Fruit fly (Drosophila melanogaster) whole organism, prepupa: ENCODE measurements around the gene eIF3d1.

Experiments
- Blimp-1 ChIP-seq: fragments of 200-800 bp; sonication (Bioruptor generic); optimal IDR thresholded peaks from 3 replicates; lab custom pipeline; 2017; ENCODE audit warnings: missing biosample characterization, missing genetic modification characterization, mild to moderate bottlenecking, moderate library complexity, missing genetic modification reagents
- CG10631 ChIP-seq: fragments of 200-800 bp; sonication (Bioruptor generic); optimal IDR thresholded peaks from 2 replicates; lab custom pipeline; 2016; ENCODE audit warnings: missing biosample characterization, missing genetic modification characterization
- CG10669 ChIP-seq: fragments of 200-800 bp; sonication (Bioruptor generic); optimal IDR thresholded peaks from 3 replicates; lab custom pipeline; 2018; ENCODE audit warnings: missing biosample characterization, mild to moderate bottlenecking, missing genetic modification characterization, moderate library complexity
- CG11762 ChIP-seq: fragments of 200-800 bp; sonication (Bioruptor generic); optimal IDR thresholded peaks from 3 replicates; lab custom pipeline; 2016; ENCODE audit warnings: missing biosample characterization, missing genetic modification characterization; ENCODE audit not compliant: insufficient read depth
- CG15336 ChIP-seq: fragments of 200-800 bp; sonication (Bioruptor generic); IDR thresholded peaks from 2 replicates; pipeline ENCODE4 v1.3.6; 2022; ENCODE audit warnings: missing biosample characterization, missing genetic modification characterization
- CG3032 ChIP-seq: fragments of 200-800 bp; optimal IDR thresholded peaks from 2 replicates; lab custom pipeline; 2019; ENCODE audit warnings: missing biosample characterization, mild to moderate bottlenecking, missing genetic modification characterization, moderate library complexity
- CG32006 ChIP-seq: fragments of 200-800 bp; sonication (Bioruptor generic); optimal IDR thresholded peaks from 3 replicates; lab custom pipeline; 2017; ENCODE audit warnings: missing biosample characterization, mild to moderate bottlenecking, missing genetic modification characterization
- CG3919 ChIP-seq: fragments of 200-800 bp; sonication (Bioruptor generic); optimal IDR thresholded peaks from 3 replicates; lab custom pipeline; 2016; ENCODE audit warnings: missing biosample characterization, missing genetic modification characterization
- CG4318 ChIP-seq: fragments of 200-800 bp; sonication (Bioruptor generic); optimal IDR thresholded peaks from 3 replicates; lab custom pipeline; 2017; ENCODE audit warnings: missing biosample characterization, mild to moderate bottlenecking, missing genetic modification characterization
- CG6163 ChIP-seq: fragments of 200-800 bp; sonication (Bioruptor generic); IDR thresholded peaks from 3 replicates; pipeline ENCODE4 v1.3.6; 2022; ENCODE audit warnings: missing biosample characterization, missing genetic modification characterization
- CG6792 ChIP-seq: fragments of 200-800 bp; sonication (Bioruptor generic); optimal IDR thresholded peaks from 3 replicates; lab custom pipeline; 2016; ENCODE audit warnings: missing biosample characterization, missing genetic modification characterization
- CG6808 ChIP-seq: fragments of 200-800 bp; sonication (Bioruptor generic); optimal IDR thresholded peaks from 3 replicates; lab custom pipeline; 2017; ENCODE audit warnings: missing biosample characterization, missing genetic modification characterization, mild to moderate bottlenecking, moderate library complexity, missing genetic modification reagents
- CG7368 ChIP-seq: fragments of 200-800 bp; sonication (Bioruptor generic); optimal IDR thresholded peaks from 3 replicates; lab custom pipeline; 2016; ENCODE audit warnings: missing biosample characterization, missing genetic modification characterization
- CG8632 ChIP-seq: fragments of 200-800 bp; sonication (Bioruptor generic); optimal IDR thresholded peaks from 3 replicates; lab custom pipeline; 2016; ENCODE audit warnings: missing biosample characterization, missing genetic modification characterization
- CG9139 ChIP-seq: fragments of 200-800 bp; sonication (Bioruptor generic); optimal IDR thresholded peaks from 3 replicates; lab custom pipeline; 2017; ENCODE audit warnings: missing biosample characterization, mild to moderate bottlenecking, missing genetic modification characterization
- Eip78C ChIP-seq: fragments of 200-800 bp; sonication (Bioruptor generic); peaks from one replicate; lab custom pipeline; 2016; ENCODE audit warnings: missing biosample characterization, missing genetic modification characterization
- Eip93F ChIP-seq: fragments of 200-800 bp; sonication (Bioruptor generic); optimal IDR thresholded peaks from 2 replicates; lab custom pipeline; 2016; ENCODE audit warnings: missing biosample characterization, mild to moderate bottlenecking, missing genetic modification characterization
- Gug ChIP-seq: fragments of 200-800 bp; sonication (Bioruptor generic); IDR thresholded peaks from 2 replicates; pipeline ENCODE4 v1.3.6; 2022; ENCODE audit warnings: missing biosample characterization, missing genetic modification characterization
- Hr38 ChIP-seq: sonication (Bioruptor generic); optimal IDR thresholded peaks from 2 replicates; lab custom pipeline; 2016; ENCODE audit warnings: missing biosample characterization, missing genetic modification characterization
- Hr4 ChIP-seq: fragments of 200-800 bp; sonication (Bioruptor generic); optimal IDR thresholded peaks from 3 replicates; lab custom pipeline; 2016; ENCODE audit warnings: missing biosample characterization, missing genetic modification characterization
- Lpt ChIP-seq: fragments of 200-800 bp; sonication (Bioruptor generic); optimal IDR thresholded peaks from 3 replicates; lab custom pipeline; 2016; ENCODE audit warnings: missing biosample characterization, missing genetic modification characterization
- Sox102F ChIP-seq: fragments of 200-800 bp; sonication (Bioruptor generic); optimal IDR thresholded peaks from 2 replicates; lab custom pipeline; 2016; ENCODE audit warnings: missing biosample characterization, mild to moderate bottlenecking, missing genetic modification characterization
- achi ChIP-seq: fragments of 200-800 bp; sonication (Bioruptor generic); optimal IDR thresholded peaks from 3 replicates; lab custom pipeline; 2016; ENCODE audit warnings: missing biosample characterization, missing genetic modification characterization
- acj6 ChIP-seq: fragments of 200-800 bp; sonication (Bioruptor generic); optimal IDR thresholded peaks from 3 replicates; lab custom pipeline; 2016; ENCODE audit warnings: missing biosample characterization, missing genetic modification characterization
- dac ChIP-seq: fragments of 200-800 bp; sonication (Bioruptor generic); optimal IDR thresholded peaks from 2 replicates; lab custom pipeline; 2017; ENCODE audit warnings: missing biosample characterization, mild to moderate bottlenecking, missing genetic modification characterization
- dsx ChIP-seq: fragments of 200-800 bp; optimal IDR thresholded peaks from 3 replicates; lab custom pipeline; 2019; ENCODE audit warnings: missing biosample characterization, mild to moderate bottlenecking, missing genetic modification characterization, moderate library complexity; ENCODE audit not compliant: poor library complexity, severe bottlenecking
- eg ChIP-seq: fragments of 200-800 bp; sonication (Bioruptor generic); IDR thresholded peaks from 3 replicates; pipeline ENCODE4 v1.3.6; 2022; ENCODE audit warnings: missing biosample characterization, missing genetic modification characterization
- esn ChIP-seq: fragments of 200-800 bp; sonication (Bioruptor generic); optimal IDR thresholded peaks from 2 replicates; lab custom pipeline; 2016; ENCODE audit warnings: missing biosample characterization, mild to moderate bottlenecking, missing genetic modification characterization, moderate library complexity
- fd85E ChIP-seq: fragments of 200-800 bp; sonication (Bioruptor generic); optimal IDR thresholded peaks from 3 replicates; lab custom pipeline; 2016; ENCODE audit warnings: missing biosample characterization, missing genetic modification characterization
- net ChIP-seq: fragments of 200-800 bp; sonication (Bioruptor generic); optimal IDR thresholded peaks from 3 replicates; lab custom pipeline; 2016; ENCODE audit warnings: missing biosample characterization, missing genetic modification characterization
- pdm3 ChIP-seq: fragments of 200-800 bp; sonication (Bioruptor generic); optimal IDR thresholded peaks from 3 replicates; lab custom pipeline; 2016; ENCODE audit warnings: missing biosample characterization, missing genetic modification characterization
- spab ChIP-seq: fragments of 200-800 bp; sonication (Bioruptor generic); optimal IDR thresholded peaks from 2 replicates; lab custom pipeline; 2017; ENCODE audit warnings: missing biosample characterization, mild to moderate bottlenecking, missing genetic modification characterization, missing genetic modification reagents
- svp ChIP-seq: fragments of 200-800 bp; sonication (Bioruptor generic); peaks from one replicate; lab custom pipeline; 2016; ENCODE audit warnings: missing biosample characterization, missing genetic modification characterization
- topi ChIP-seq: fragments of 200-800 bp; sonication (Bioruptor generic); optimal IDR thresholded peaks from 3 replicates; lab custom pipeline; 2016; ENCODE audit warnings: missing biosample characterization, missing genetic modification characterization
- vri ChIP-seq: fragments of 200-800 bp; sonication (Bioruptor generic); optimal IDR thresholded peaks from 3 replicates; lab custom pipeline; 2016; ENCODE audit warnings: missing biosample characterization, mild to moderate bottlenecking, missing genetic modification characterization

eIF3d1 gene

DNA sequence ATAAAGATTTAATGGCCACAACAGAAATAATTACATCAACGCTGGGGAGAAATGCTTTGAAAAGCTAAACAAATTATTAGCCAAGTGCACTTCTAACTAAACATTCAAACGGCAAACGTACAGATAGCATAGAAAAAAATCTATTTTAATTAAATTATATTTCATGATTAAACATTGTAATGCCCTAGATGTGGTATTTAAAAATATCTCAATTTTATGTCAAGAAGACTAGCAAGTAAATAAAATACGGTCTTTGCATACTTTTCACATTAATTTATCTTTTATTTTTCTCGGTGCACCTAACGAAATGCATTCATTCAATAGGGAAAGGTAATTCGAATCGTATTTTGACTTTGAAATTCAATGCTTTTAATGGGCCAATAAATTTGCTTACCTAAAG, 20.2 kb upstream of the eIF3d1 start:
- TF ChIP-seq CG32006 (peak; percentile 13), CG7368 (GFP tag; lab: Kevin White, UChicago) (no peak), CG15336 (GFP tag; lab: Robert Waterston, UW) (0 out of 2 replicates have a peak, but pooled peaks have one; percentile 12)

DNA sequence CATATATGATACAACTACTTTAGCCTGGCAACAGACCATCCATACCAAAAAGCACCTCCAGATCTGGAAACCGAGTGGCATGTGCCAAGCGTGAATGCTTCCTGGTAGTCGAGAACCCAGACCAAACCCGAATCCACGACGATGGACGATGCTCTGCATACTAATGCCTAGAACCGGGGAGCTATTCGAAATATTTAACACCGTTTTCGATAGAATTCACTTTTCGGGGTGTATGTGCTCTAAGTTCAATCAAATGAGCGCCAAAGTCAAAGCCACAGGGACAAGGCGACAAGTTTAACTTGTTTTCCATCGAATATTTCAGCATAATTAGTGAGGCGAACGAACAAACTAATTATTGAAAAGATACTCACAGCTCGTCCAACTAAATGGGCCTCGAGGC, 17.1 kb upstream of the eIF3d1 start:
- no peak for TF ChIP-seq CG9139
- no peak for TF ChIP-seq vri (GFP tag; lab: Kevin White, UChicago)
- TF ChIP-seq Eip78C (GFP tag; lab: Kevin White, UChicago) = peak; percentile 26
- TF ChIP-seq CG6808 = no peak

DNA sequence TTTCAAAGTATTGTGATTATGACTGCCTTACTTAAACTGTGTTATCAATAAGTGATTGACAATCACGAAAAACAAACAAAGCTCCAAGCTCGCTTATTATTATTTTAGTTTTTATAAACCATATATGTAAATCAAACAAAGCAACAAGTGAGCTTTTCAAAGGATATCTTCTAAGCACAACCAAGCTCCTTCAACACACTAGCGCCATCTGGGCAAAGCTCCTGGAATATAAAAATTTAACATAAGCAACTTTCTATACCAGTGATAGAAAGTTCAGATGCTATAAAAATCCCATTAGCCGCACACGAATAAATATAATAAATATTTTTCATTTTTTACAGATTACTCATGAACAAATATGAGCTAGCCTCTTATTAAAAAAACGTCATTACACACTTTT, 15.4 kb upstream of the eIF3d1 start:
- no peak for TF ChIP-seq CG9139
- no peak for TF ChIP-seq CG10631 (GFP tag; lab: Kevin White, UChicago)
- TF ChIP-seq CG6808 = no peak
- TF ChIP-seq Eip78C (GFP tag; lab: Kevin White, UChicago) = peak; percentile 38
- TF ChIP-seq Gug (GFP tag; lab: Robert Waterston, UW) = no peak
- no peak for TF ChIP-seq CG6163 (GFP tag; lab: Robert Waterston, UW)
- TF ChIP-seq spab = no peak
- TF ChIP-seq, all 60 proteins: peak for 1

DNA sequence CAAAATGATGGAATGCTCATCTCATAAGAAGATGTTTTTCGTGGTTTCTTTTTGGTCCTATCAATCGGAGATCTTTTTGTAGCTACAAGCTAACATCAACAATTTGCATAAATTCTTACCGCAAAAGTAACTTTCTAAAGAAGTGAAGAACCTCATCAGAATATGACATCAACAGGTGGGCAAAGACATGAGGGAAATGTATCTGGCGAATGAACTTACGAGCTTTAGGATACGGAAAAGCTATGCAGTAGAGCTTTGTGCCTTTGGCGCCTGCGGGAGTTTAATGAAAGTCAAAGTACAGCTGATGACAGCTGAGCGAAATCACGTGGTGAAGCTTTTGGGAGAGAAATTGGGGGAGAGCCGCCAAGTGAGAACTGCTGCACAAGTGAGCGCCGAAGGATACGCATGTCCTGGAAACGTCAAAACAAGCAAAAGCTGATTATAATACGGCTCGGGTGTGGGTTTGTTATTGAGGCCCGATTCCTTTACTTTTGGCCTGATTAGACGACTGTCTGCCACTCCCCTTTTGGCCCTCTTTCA, 13.1 kb upstream of the eIF3d1 start:
- no peak for TF ChIP-seq CG11762 (GFP tag; lab: Kevin White, UChicago)
- no peak for TF ChIP-seq acj6 (GFP tag; lab: Kevin White, UChicago)
- no peak for TF ChIP-seq CG4318 (GFP tag; lab: Kevin White, UChicago)
- no peak for TF ChIP-seq pdm3 (GFP tag; lab: Kevin White, UChicago)
- TF ChIP-seq Eip78C (GFP tag; lab: Kevin White, UChicago) = peak; percentile 38
- TF ChIP-seq Blimp-1 (GFP tag; lab: Kevin White, UChicago) = no peak

DNA sequence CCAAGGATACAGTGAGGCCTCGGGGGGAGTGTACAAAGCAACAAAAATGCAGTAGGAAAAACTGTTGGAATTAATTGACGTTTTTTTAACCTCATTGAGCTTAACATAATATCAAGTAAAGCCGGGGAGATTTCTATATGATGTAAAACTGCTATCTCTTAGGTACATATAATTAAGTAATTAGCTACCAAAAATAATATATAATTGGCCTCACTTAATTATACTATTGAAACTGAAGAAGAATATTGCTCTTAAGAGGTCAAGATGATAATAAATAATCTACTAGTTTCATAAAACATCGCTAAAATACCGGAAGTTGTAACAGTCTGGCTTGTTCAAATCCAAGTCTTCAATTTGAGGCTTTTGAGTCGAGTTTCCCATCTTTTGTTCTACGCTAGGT, 12.4 kb upstream of the eIF3d1 start:
- TF ChIP-seq Hr38 (GFP tag; lab: Kevin White, UChicago) (no peak), esn (peak; percentile 5), Gug (GFP tag; lab: Robert Waterston, UW) (no peak), pdm3 (GFP tag; lab: Kevin White, UChicago) (peak; percentile 6), fd85E (GFP tag; lab: Kevin White, UChicago) (no peak), CG10669 (GFP tag; lab: Kevin White, UChicago) (no peak), CG32006 (peak; percentile 49), spab (no peak), svp (GFP tag; lab: Kevin White, UChicago) (peak; percentile 85), Eip78C (GFP tag; lab: Kevin White, UChicago) (peak; percentile 74), CG3032 (no peak), CG10631 (GFP tag; lab: Kevin White, UChicago) (no peak), CG6792 (GFP tag; lab: Kevin White, UChicago) (no peak), Sox102F (GFP tag; lab: Kevin White, UChicago) (no peak), topi (GFP tag; lab: Kevin White, UChicago) (peak; percentile 16), CG9139 (no peak), Hr4 (GFP tag; lab: Kevin White, UChicago) (peak; percentile 26)

DNA sequence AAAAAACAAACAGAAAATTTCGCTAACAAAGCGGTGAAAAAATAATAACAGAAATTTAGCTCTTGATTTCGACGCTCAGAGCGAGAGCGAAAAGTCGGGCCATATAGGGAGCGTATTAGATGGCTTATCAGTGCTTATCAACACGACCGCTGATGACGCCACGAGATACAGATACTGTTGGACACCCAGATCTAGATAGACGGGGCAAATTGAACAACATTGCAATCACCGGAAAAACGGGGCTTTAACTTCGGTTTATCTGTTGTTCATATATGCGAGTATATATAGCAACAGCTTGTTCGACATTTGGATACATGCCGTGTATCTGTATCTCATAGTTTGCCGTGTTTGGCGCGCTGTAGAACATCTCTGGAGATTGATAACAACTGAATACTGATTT, 11.3 kb upstream of the eIF3d1 start:
- peak; percentile 32 for TF ChIP-seq svp (GFP tag; lab: Kevin White, UChicago)
- peak; percentile 13 for TF ChIP-seq vri (GFP tag; lab: Kevin White, UChicago)
- TF ChIP-seq CG6792 (GFP tag; lab: Kevin White, UChicago) = no peak

DNA sequence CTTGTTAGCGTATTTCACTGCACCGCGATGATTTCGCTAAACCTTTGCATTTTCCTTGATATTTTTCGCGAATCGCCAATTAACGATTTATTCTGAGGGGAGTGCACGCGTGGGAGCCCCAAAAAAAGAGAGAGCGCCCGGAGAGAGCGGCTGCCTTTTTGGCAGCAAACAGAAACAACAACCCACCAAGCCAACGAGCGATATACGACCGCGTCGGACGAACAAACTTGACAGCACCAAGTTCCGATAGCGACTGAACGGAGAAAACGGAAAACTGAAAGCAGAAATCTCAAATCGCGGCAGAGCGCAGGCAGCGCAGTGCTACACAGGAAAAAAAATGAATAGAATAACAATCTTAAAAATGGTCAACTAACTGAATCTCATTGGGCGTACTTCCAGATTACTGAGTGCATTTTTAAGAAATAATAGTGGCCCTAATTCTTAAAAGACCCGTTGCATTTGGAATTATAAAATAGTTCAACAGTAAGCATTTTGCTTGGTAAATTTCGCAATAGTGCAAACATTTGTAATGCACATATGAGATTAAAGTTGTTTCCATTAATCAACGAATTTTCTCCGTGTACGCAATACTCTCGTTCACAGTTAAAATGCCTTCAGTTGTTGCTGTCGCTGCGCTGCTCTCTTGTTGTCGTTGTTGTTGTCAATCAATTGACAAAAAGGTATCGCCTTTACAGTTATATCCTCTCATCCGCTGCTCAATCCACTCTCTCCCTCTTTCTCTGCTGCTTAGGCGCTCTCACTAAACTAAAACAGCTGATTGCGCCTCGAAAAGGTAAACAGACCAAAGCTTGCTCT, 10.2 kb upstream of the eIF3d1 start, which contains the start of gene CG31145:
Gene CG31145 (minus strand): TSS at position 259 of the 816 bp plus-strand sequence.
- TF ChIP-seq Sox102F (GFP tag; lab: Kevin White, UChicago) = peak; percentile 100
- TF ChIP-seq spab = peak; percentile 99
- TF ChIP-seq CG11762 (GFP tag; lab: Kevin White, UChicago) = peak; percentile 100
- peak; percentile 99 for TF ChIP-seq achi (GFP tag; lab: Kevin White, UChicago)
- peak; percentile 100 for TF ChIP-seq CG3919 (GFP tag; lab: Kevin White, UChicago)
- peak; percentile 100 for TF ChIP-seq Lpt (GFP tag; lab: Kevin White, UChicago)
- TF ChIP-seq net = peak; percentile 100
- peak; percentile 99 for TF ChIP-seq CG3032
- peak; percentile 100 for TF ChIP-seq CG8632
- peak; percentile 100 for TF ChIP-seq dac (GFP tag; lab: Kevin White, UChicago)
- peak; percentile 98 for TF ChIP-seq dsx (GFP tag; lab: Kevin White, UChicago)
- peak; percentile 99 for TF ChIP-seq Gug (GFP tag; lab: Robert Waterston, UW)
- peak; percentile 100 for TF ChIP-seq CG4318 (GFP tag; lab: Kevin White, UChicago)
- peak; percentile 99 for TF ChIP-seq eg
- peak; percentile 94 for TF ChIP-seq Hr38 (GFP tag; lab: Kevin White, UChicago)
- peak; percentile 98 for TF ChIP-seq Eip93F (GFP tag; lab: Kevin White, UChicago)
- peak; percentile 98 for TF ChIP-seq Blimp-1 (GFP tag; lab: Kevin White, UChicago)
- peak; percentile 98 for TF ChIP-seq CG6808
